Fruit fly (Drosophila melanogaster): ENCODE measurements around the gene CG14285.

The CG14285 gene

DNA sequence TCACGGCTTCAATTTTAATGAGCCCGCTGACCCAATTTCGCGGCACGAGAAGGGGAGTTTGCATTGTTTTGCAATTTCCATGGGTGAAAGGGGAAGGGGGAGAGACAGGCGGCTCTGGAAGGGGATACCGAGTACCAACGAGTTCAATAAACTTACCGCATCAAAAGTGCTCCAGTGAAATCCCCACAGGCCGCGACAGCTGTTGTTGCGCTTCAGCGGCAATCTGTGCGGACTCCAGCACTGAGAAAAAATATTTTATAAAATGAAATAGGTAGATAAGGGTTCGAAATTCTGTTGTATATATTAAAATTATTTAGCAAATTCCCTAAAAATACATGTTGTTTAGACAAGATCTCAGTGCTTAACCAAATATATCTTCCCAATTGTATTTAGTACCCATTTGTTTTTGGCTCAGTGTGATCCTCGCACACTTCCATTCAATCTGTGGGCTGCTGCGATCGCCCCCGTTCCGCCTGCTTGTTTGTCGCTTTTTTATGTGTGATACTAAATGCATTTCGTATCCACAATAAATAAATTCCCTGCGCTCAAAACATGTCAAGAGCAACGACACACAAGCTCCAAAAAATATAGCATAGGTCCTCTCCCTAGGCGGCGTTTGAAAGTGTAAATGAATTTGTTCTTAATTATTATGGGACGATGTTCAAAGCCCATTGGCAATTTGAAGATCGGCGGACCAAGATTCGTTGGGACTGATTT is 29.2 kb upstream of the CG14285 start (continued):
- TF ChIP-seq CG11456 (GFP tag; IDR thresholded peaks at IDR 0.05) (peak; percentile 71; the same call in 1 of the 3 replicates), CG42726 (GFP tag; IDR thresholded peaks at IDR 0.05; ENCODE audit: partially characterized antibody) (no peak), pb (GFP tag; optimal IDR thresholded peaks at IDR 0.05) (peak; percentile 42), cwo (GFP tag; optimal IDR thresholded peaks at IDR 0.05) (peak; percentile 46), CG6654 (GFP tag; optimal IDR thresholded peaks at IDR 0.05) (peak; percentile 65), Nf-YC (tag; optimal IDR thresholded peaks at IDR 0.05) (peak; percentile 1), Neu2 (GFP tag; optimal IDR thresholded peaks at IDR 0.05; ENCODE audit: borderline replicate concordance) (no peak), Vsx1 (GFP tag; optimal IDR thresholded peaks at IDR 0.05) (no peak), Taf1 (GFP tag; IDR thresholded peaks at IDR 0.05) (no peak), Mad (GFP tag; optimal IDR thresholded peaks at IDR 0.05) (peak; percentile 61), CG5953 (GFP tag; IDR thresholded peaks at IDR 0.05) (peak; percentile 81), CG9932 (GFP tag; IDR thresholded peaks at IDR 0.05) (no peak), gsb-n (tag; optimal IDR thresholded peaks at IDR 0.05) (peak; percentile 74), ash1 (GFP tag; optimal IDR thresholded peaks at IDR 0.05) (no peak), en (GFP tag; optimal IDR thresholded peaks at IDR 0.05) (peak; percentile 61), zf30C (GFP tag; optimal IDR thresholded peaks at IDR 0.05) (peak; percentile 28), z (GFP tag; IDR thresholded peaks at IDR 0.05) (0 out of 3 replicates have a peak, but pooled peaks have one; percentile 58), fu2 (GFP tag; optimal IDR thresholded peaks at IDR 0.05) (no peak), sna (GFP tag; IDR thresholded peaks at IDR 0.05; ENCODE audit: partially characterized antibody) (no peak), Med (GFP tag) (peak; percentile 86), CG8478 (optimal IDR thresholded peaks at IDR 0.05) (no peak), CG9215 (GFP tag; IDR thresholded peaks at IDR 0.05) (peak; percentile 10; the same call in 1 of the 2 replicates), Sry-δ (GFP tag; optimal IDR thresholded peaks at IDR 0.05) (peak; percentile 21), ci (GFP tag; IDR thresholded peaks at IDR 0.05) (peak; percentile 90), CG13123 (GFP tag; optimal IDR thresholded peaks at IDR 0.05) (peak; percentile 43), CG4404 (GFP tag; IDR thresholded peaks at IDR 0.05) (peak; percentile 56; the same call in 1 of the 2 replicates), Usf (GFP tag; optimal IDR thresholded peaks at IDR 0.05) (peak; percentile 4), org-1 (GFP tag; optimal IDR thresholded peaks at IDR 0.05) (peak; percentile 50), jing (GFP tag; optimal IDR thresholded peaks at IDR 0.05) (peak; percentile 61), hb (GFP tag; IDR thresholded peaks at IDR 0.05; ENCODE audit: partially characterized antibody) (no peak), Ets65A (GFP tag) (peak; percentile 95), Six4 (GFP tag; optimal IDR thresholded peaks at IDR 0.05) (peak; percentile 72), sens (GFP tag) (peak; percentile 96), Abd-B (GFP tag; optimal IDR thresholded peaks at IDR 0.05) (peak; percentile 70), CG7839 (tag; optimal IDR thresholded peaks at IDR 0.05) (peak; percentile 83), zfh1 (GFP tag; IDR thresholded peaks at IDR 0.05) (peak; percentile 84), CG14860 (GFP tag; IDR thresholded peaks at IDR 0.05; ENCODE audit: partially characterized antibody) (no peak), dmrt99B (tag; optimal IDR thresholded peaks at IDR 0.05) (peak; percentile 91), Adf1 (GFP tag; IDR thresholded peaks at IDR 0.05) (no peak), CG2678 (tag; optimal IDR thresholded peaks at IDR 0.05) (peak; percentile 83), Sox102F (GFP tag; optimal IDR thresholded peaks at IDR 0.05) (peak; percentile 94), CG5245 (GFP tag; optimal IDR thresholded peaks at IDR 0.05) (peak; percentile 75), CG1529 (GFP tag; optimal IDR thresholded peaks at IDR 0.05) (peak; percentile 87), sqz (GFP tag; optimal IDR thresholded peaks at IDR 0.05) (peak; percentile 28), peb (GFP tag; IDR thresholded peaks at IDR 0.05) (peak; percentile 77), az2 (GFP tag; optimal IDR thresholded peaks at IDR 0.05) (peak; percentile 85), Fer1 (GFP tag; optimal IDR thresholded peaks at IDR 0.05) (peak; percentile 47), CHES-1-like (GFP tag; optimal IDR thresholded peaks at IDR 0.05) (no peak), Bgb (GFP tag; IDR thresholded peaks at IDR 0.05; ENCODE audit: partially characterized antibody) (no peak), NK7.1 (GFP tag; optimal IDR thresholded peaks at IDR 0.05) (peak; percentile 56)

Measured in whole organism, embryonic.